Fruit fly (Drosophila melanogaster) whole organism, embryonic: Measurements from ENCODE around the gene Grip75.

Experiments
- ATbp ChIP-seq: fragments of 200-800 bp; sonication (Bioruptor generic); optimal IDR thresholded peaks from 2 replicates; lab custom pipeline; 2017; ENCODE audit warnings: missing biosample characterization, mild to moderate bottlenecking, missing genetic modification characterization, missing genetic modification reagents
- BEAF-32 ChIP-seq: fragments of 200-800 bp; sonication (Bioruptor generic); optimal IDR thresholded peaks from 3 replicates; lab custom pipeline; 2017; ENCODE audit warnings: missing biosample characterization, missing genetic modification characterization, mild to moderate bottlenecking, moderate library complexity, missing genetic modification reagents
- CG10209 ChIP-seq: fragments of 200-800 bp; sonication (Bioruptor generic); optimal IDR thresholded peaks from 3 replicates; lab custom pipeline; 2017; ENCODE audit warnings: missing biosample characterization, mild to moderate bottlenecking, missing genetic modification characterization, missing genetic modification reagents
- CG10543 ChIP-seq: fragments of 200-800 bp; sonication (Bioruptor generic); optimal IDR thresholded peaks from 3 replicates; lab custom pipeline; 2017; ENCODE audit warnings: missing biosample characterization, mild to moderate bottlenecking, missing genetic modification characterization, moderate library complexity
- CG11504 ChIP-seq: fragments of 200-800 bp; sonication (Bioruptor generic); optimal IDR thresholded peaks from 3 replicates; lab custom pipeline; 2019; ENCODE audit warnings: missing biosample characterization, mild to moderate bottlenecking, missing genetic modification characterization, moderate library complexity
- CG14014 ChIP-seq: fragments of 200-800 bp; sonication (Bioruptor generic); IDR thresholded peaks from 2 replicates; pipeline ENCODE4 v1.3.6; 2022; ENCODE audit warnings: missing biosample characterization, missing genetic modification characterization
- CG14860 ChIP-seq: fragments of 200-800 bp; sonication (Bioruptor generic); IDR thresholded peaks from 3 replicates; pipeline ENCODE4 v1.3.6; 2022; ENCODE audit warnings: missing biosample characterization, missing genetic modification characterization; ENCODE audit not compliant: partially characterized antibody
- CG15514 ChIP-seq: fragments of 200-800 bp; sonication (Bioruptor generic); optimal IDR thresholded peaks from 3 replicates; lab custom pipeline; 2017; ENCODE audit warnings: missing biosample characterization, missing genetic modification characterization, mild to moderate bottlenecking, moderate library complexity, missing genetic modification reagents
- CG17186 ChIP-seq: fragments of 200-800 bp; sonication (Bioruptor generic); optimal IDR thresholded peaks from 3 replicates; lab custom pipeline; 2017; ENCODE audit warnings: missing biosample characterization, missing genetic modification reagents, missing genetic modification characterization
- CG1832 ChIP-seq: fragments of 200-800 bp; sonication (Bioruptor generic); optimal IDR thresholded peaks from 2 replicates; lab custom pipeline; 2017; ENCODE audit warnings: missing biosample characterization, mild to moderate bottlenecking, missing genetic modification characterization, inconsistent platforms
- CG2129 ChIP-seq: fragments of 200-800 bp; sonication (Bioruptor generic); IDR thresholded peaks from 2 replicates; pipeline ENCODE4 v1.3.6; 2022; ENCODE audit warnings: missing biosample characterization, missing genetic modification characterization; ENCODE audit not compliant: partially characterized antibody
- CG31224 ChIP-seq: fragments of 200-800 bp; sonication (Bioruptor generic); IDR thresholded peaks from 2 replicates; pipeline ENCODE4 v1.3.6; 2022; ENCODE audit warnings: missing biosample characterization, missing genetic modification characterization
- CG32532 ChIP-seq: fragments of 200-800 bp; sonication (Bioruptor generic); IDR thresholded peaks from 2 replicates; pipeline ENCODE4 v1.3.6; 2022; ENCODE audit warnings: missing biosample characterization, missing genetic modification characterization
- CG4360 ChIP-seq: fragments of 200-800 bp; sonication (Bioruptor generic); IDR thresholded peaks from 2 replicates; pipeline ENCODE4 v1.3.6; 2022; ENCODE audit warnings: missing biosample characterization, missing genetic modification characterization
- CG6791 ChIP-seq: fragments of 200-800 bp; sonication (Bioruptor generic); IDR thresholded peaks from 3 replicates; pipeline ENCODE4 v1.3.6; 2022; ENCODE audit warnings: missing biosample characterization, missing genetic modification characterization; ENCODE audit not compliant: partially characterized antibody
- CG7372 ChIP-seq: fragments of 200-800 bp; sonication (Bioruptor generic); IDR thresholded peaks from 2 replicates; pipeline ENCODE4 v1.3.6; 2022; ENCODE audit warnings: missing biosample characterization, missing genetic modification characterization
- CG9727 ChIP-seq: fragments of 200-800 bp; sonication (Bioruptor generic); optimal IDR thresholded peaks from 3 replicates; lab custom pipeline; 2017; ENCODE audit warnings: missing biosample characterization, mild to moderate bottlenecking, missing genetic modification characterization
- D ChIP-seq, 2 experiments: fragments of 200-800 bp in 1 of 2; fragments of >200 bp in 1 of 2; sonication (Bioruptor generic) in 1 of 2; optimal IDR thresholded peaks; 2 replicates in 1 of 2; 3 replicates in 1 of 2; lab custom pipeline; 2017; ENCODE audit warnings: mild to moderate bottlenecking in 1 of 2, missing biosample characterization in 1 of 2, missing genetic modification characterization in 1 of 2, missing genetic modification reagents in 1 of 2
- Dip2 ChIP-seq: fragments of 200-800 bp; sonication (Bioruptor generic); IDR thresholded peaks from 2 replicates; pipeline ENCODE4 v1.3.6; 2022; ENCODE audit warnings: missing biosample characterization, missing genetic modification characterization
- H15 ChIP-seq: fragments of 200-800 bp; sonication (Bioruptor generic); IDR thresholded peaks from 3 replicates; pipeline ENCODE4 v1.3.6; 2022; ENCODE audit warnings: missing biosample characterization, missing genetic modification characterization
- HLH4C ChIP-seq: fragments of 200-800 bp; sonication (Bioruptor generic); IDR thresholded peaks from 3 replicates; pipeline ENCODE4 v1.3.6; 2022; ENCODE audit warnings: missing biosample characterization, missing genetic modification characterization; ENCODE audit not compliant: partially characterized antibody
- MTF-1 ChIP-seq: fragments of 200-800 bp; sonication (Bioruptor generic); optimal IDR thresholded peaks from 2 replicates; lab custom pipeline; 2018; ENCODE audit warnings: missing biosample characterization, mild to moderate bottlenecking, missing genetic modification characterization, borderline replicate concordance
- Mad ChIP-seq: fragments of 200-800 bp; sonication (Bioruptor generic); optimal IDR thresholded peaks from 2 replicates; lab custom pipeline; 2016; ENCODE audit warnings: missing biosample characterization, missing genetic modification characterization
- Meics ChIP-seq: fragments of 200-800 bp; sonication (Bioruptor generic); optimal IDR thresholded peaks from 2 replicates; lab custom pipeline; 2017; ENCODE audit warnings: missing biosample characterization, mild to moderate bottlenecking, missing genetic modification characterization
- Pdp1 ChIP-seq, 2 experiments: fragments of 200-800 bp; sonication (Bioruptor generic); optimal IDR thresholded peaks; 3 replicates each; lab custom pipeline; 2016; ENCODE audit warnings: missing biosample characterization in 2 of 2, missing genetic modification characterization in 2 of 2, mild to moderate bottlenecking in 1 of 2, moderate library complexity in 1 of 2
- Sox102F ChIP-seq: fragments of 200-800 bp; sonication (Bioruptor generic); optimal IDR thresholded peaks from 2 replicates; lab custom pipeline; 2018; ENCODE audit warnings: missing biosample characterization, mild to moderate bottlenecking, missing genetic modification characterization, moderate library complexity
- Sry-δ ChIP-seq: fragments of 200-800 bp; sonication (Bioruptor generic); optimal IDR thresholded peaks from 2 replicates; lab custom pipeline; 2016; ENCODE audit warnings: missing biosample characterization, missing genetic modification characterization
- ato ChIP-seq: fragments of 200-800 bp; sonication (Bioruptor generic); IDR thresholded peaks from 2 replicates; pipeline ENCODE4 v1.3.6; 2022; ENCODE audit warnings: missing biosample characterization, missing genetic modification characterization; ENCODE audit not compliant: partially characterized antibody
- cad ChIP-seq: fragments of >200 bp; optimal IDR thresholded peaks from 2 replicates; lab custom pipeline; 2017; ENCODE audit warnings: missing biosample characterization, missing genetic modification characterization
- chif ChIP-seq, 2 experiments: fragments of 200-800 bp; sonication (Bioruptor generic); optimal IDR thresholded peaks; 3 replicates each; lab custom pipeline; 2016; ENCODE audit warnings: missing biosample characterization in 2 of 2, missing genetic modification characterization in 2 of 2
- ci ChIP-seq: fragments of 200-800 bp; sonication (Bioruptor generic); IDR thresholded peaks from 3 replicates; pipeline ENCODE4 v1.3.6; 2022; ENCODE audit warnings: missing biosample characterization, missing genetic modification characterization
- crp ChIP-seq, 2 experiments: fragments of 200-800 bp; sonication (Bioruptor generic); optimal IDR thresholded peaks; 2 replicates in 1 of 2; 3 replicates in 1 of 2; lab custom pipeline; 2017; ENCODE audit warnings: missing biosample characterization in 2 of 2, missing genetic modification characterization in 2 of 2, mild to moderate bottlenecking in 1 of 2, moderate library complexity in 1 of 2
- en ChIP-seq: fragments of 200-800 bp; sonication (Bioruptor generic); optimal IDR thresholded peaks from 2 replicates; lab custom pipeline; 2016; ENCODE audit warnings: missing biosample characterization, missing genetic modification characterization
- fu2 ChIP-seq: fragments of 200-800 bp; sonication (Bioruptor generic); optimal IDR thresholded peaks from 2 replicates; lab custom pipeline; 2016; ENCODE audit warnings: missing biosample characterization, missing genetic modification characterization
- hb ChIP-seq: fragments of 200-800 bp; sonication (Bioruptor generic); IDR thresholded peaks from 3 replicates; pipeline ENCODE4 v1.3.6; 2022; ENCODE audit warnings: missing biosample characterization, missing genetic modification characterization; ENCODE audit not compliant: partially characterized antibody
- inv ChIP-seq: fragments of 200-800 bp; sonication (Bioruptor generic); IDR thresholded peaks from 2 replicates; pipeline ENCODE4 v1.3.6; 2022; ENCODE audit warnings: missing biosample characterization, missing genetic modification characterization; ENCODE audit not compliant: partially characterized antibody
- knrl ChIP-seq: fragments of 200-800 bp; sonication (Bioruptor generic); IDR thresholded peaks from 3 replicates; pipeline ENCODE4 v1.3.6; 2022; ENCODE audit warnings: missing biosample characterization, missing genetic modification characterization; ENCODE audit not compliant: partially characterized antibody
- lbe ChIP-seq: fragments of 200-800 bp; sonication (Bioruptor generic); optimal IDR thresholded peaks from 2 replicates; lab custom pipeline; 2016; ENCODE audit warnings: missing biosample characterization, mild to moderate bottlenecking, missing genetic modification characterization
- nau ChIP-seq: fragments of 200-800 bp; sonication (Bioruptor generic); optimal IDR thresholded peaks from 3 replicates; lab custom pipeline; 2017; ENCODE audit warnings: missing biosample characterization, mild to moderate bottlenecking, missing genetic modification characterization, missing genetic modification reagents
- nerfin-2 ChIP-seq: fragments of 200-800 bp; sonication (Bioruptor generic); IDR thresholded peaks from 2 replicates; pipeline ENCODE4 v1.3.6; 2022; ENCODE audit warnings: missing biosample characterization, missing genetic modification characterization; ENCODE audit not compliant: partially characterized antibody
- org-1 ChIP-seq: fragments of 200-800 bp; sonication (Bioruptor generic); optimal IDR thresholded peaks from 2 replicates; lab custom pipeline; 2017; ENCODE audit warnings: missing biosample characterization, missing genetic modification characterization
- otp ChIP-seq: fragments of 200-800 bp; sonication (Bioruptor generic); IDR thresholded peaks from 3 replicates; pipeline ENCODE4, ENCODE4 v1.3.6; 2022; ENCODE audit warnings: missing biosample characterization, missing genetic modification characterization
- pzg ChIP-seq: fragments of 200-800 bp; sonication (Bioruptor generic); optimal IDR thresholded peaks from 3 replicates; lab custom pipeline; 2018; ENCODE audit warnings: missing biosample characterization, mild to moderate bottlenecking, missing genetic modification characterization, moderate library complexity
- sc ChIP-seq, 3 experiments: fragments of >200 bp in 2 of 3; fragments of 200-800 bp in 1 of 3; sonication (Bioruptor generic) in 1 of 3; optimal IDR thresholded peaks; 2 replicates in 2 of 3; 3 replicates in 1 of 3; lab custom pipeline; 2017; ENCODE audit warnings: mild to moderate bottlenecking in 1 of 3, missing biosample characterization in 1 of 3, missing genetic modification characterization in 1 of 3, missing genetic modification reagents in 1 of 3
- unc-4 ChIP-seq: fragments of 200-800 bp; sonication (Bioruptor generic); IDR thresholded peaks from 2 replicates; pipeline ENCODE4 v1.3.6; 2022; ENCODE audit warnings: missing biosample characterization, missing genetic modification characterization; ENCODE audit not compliant: partially characterized antibody
- wek ChIP-seq: fragments of 200-800 bp; sonication (Bioruptor generic); optimal IDR thresholded peaks from 3 replicates; lab custom pipeline; 2018; ENCODE audit warnings: missing biosample characterization, mild to moderate bottlenecking, missing genetic modification characterization, moderate library complexity

Grip75 gene

dm6 chr2L:10517085-10517484 lies 34.0 kb downstream of the Grip75 start, which contains the start of the genes Fatp1 and Lrr47 (continued):
- TF ChIP-seq unc-4 (GFP tag; lab: Robert Waterston, UW) (peak; percentile 90), HLH4C (GFP tag; lab: Robert Waterston, UW) (peak; percentile 79), wek (GFP tag; lab: Kevin White, UChicago) (no peak), nau (no peak), cad (no peak), ato (GFP tag; lab: Robert Waterston, UW) (peak; percentile 80), CG7372 (GFP tag; lab: Robert Waterston, UW) (no peak), CG11504 (tag; lab: Kevin White, UChicago) (peak; percentile 28), pzg (peak; percentile 75), fu2 (GFP tag; lab: Kevin White, UChicago) (no peak), Sry-δ (GFP tag; lab: Kevin White, UChicago) (peak; percentile 93), BEAF-32 (GFP tag; lab: Kevin White, UChicago) (peak; percentile 91), ci (GFP tag; lab: Robert Waterston, UW) (no peak), otp (no peak), hb (GFP tag; lab: Robert Waterston, UW) (peak; percentile 83), CG14860 (GFP tag; lab: Robert Waterston, UW) (peak; percentile 76), CG6791 (GFP tag; lab: Robert Waterston, UW) (peak; percentile 84), nerfin-2 (GFP tag; lab: Robert Waterston, UW) (peak; percentile 64), CG15514 (GFP tag; lab: Kevin White, UChicago) (peak; percentile 99), Mad (GFP tag; lab: Kevin White, UChicago) (no peak), knrl (peak; percentile 88)

DNA sequence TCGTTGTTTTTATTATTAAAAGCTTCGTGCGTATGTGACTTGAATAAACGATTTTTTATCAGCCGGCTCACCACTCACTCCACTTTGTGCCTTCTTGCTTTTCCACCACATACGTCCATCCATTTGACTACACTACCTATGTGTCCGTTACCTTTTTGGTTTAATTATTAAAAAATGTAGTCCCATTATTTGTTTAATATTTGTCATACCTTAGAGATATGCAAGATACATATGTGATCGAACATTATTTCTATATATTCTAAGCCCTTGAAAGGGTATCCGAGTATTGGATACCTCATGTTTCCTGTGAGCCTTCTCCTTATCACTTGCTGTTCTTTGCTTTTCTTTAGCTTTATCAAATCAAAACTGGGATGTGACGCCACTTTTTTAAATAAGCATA lies 36.1 kb downstream of the Grip75 start:
- TF ChIP-seq D (optimal IDR thresholded peaks at IDR 0.05; lab: Kevin White, UChicago) (no peak), D (GFP tag; optimal IDR thresholded peaks at IDR 0.05; lab: Kevin White, UChicago) (peak; percentile 10), chif (GFP tag; optimal IDR thresholded peaks at IDR 0.05; lab: Kevin White, UChicago) (peak in 1 of 2 experiments; percentile 38), Meics (GFP tag; lab: Kevin White, UChicago) (peak; percentile 69), crp (GFP tag; optimal IDR thresholded peaks at IDR 0.05; lab: Kevin White, UChicago) (no peak), Dip2 (GFP tag; lab: Robert Waterston, UW) (no peak), H15 (peak; percentile 69; the same call in 1 of the 3 replicates), MTF-1 (GFP tag; lab: Kevin White, UChicago) (no peak), org-1 (GFP tag; lab: Kevin White, UChicago) (peak; percentile 50), CG14014 (GFP tag; lab: Robert Waterston, UW) (peak; percentile 64), hb (GFP tag; lab: Robert Waterston, UW) (no peak), en (GFP tag; lab: Kevin White, UChicago) (peak; percentile 4), CG10543 (GFP tag; lab: Kevin White, UChicago) (no peak), ATbp (GFP tag; lab: Kevin White, UChicago) (peak; percentile 54), CG6791 (GFP tag; lab: Robert Waterston, UW) (no peak), sc (optimal IDR thresholded peaks at IDR 0.05; lab: Kevin White, UChicago) (no peak), sc (GFP tag; optimal IDR thresholded peaks at IDR 0.05; lab: Kevin White, UChicago) (no peak), CG1832 (GFP tag; lab: Kevin White, UChicago) (no peak), nerfin-2 (GFP tag; lab: Robert Waterston, UW) (no peak), Sox102F (GFP tag; lab: Kevin White, UChicago) (peak; percentile 63), inv (GFP tag; lab: Robert Waterston, UW) (no peak), CG4360 (GFP tag; lab: Robert Waterston, UW) (no peak), CG9727 (GFP tag; lab: Kevin White, UChicago) (peak; percentile 43), CG10209 (peak; percentile 34), Pdp1 (GFP tag; optimal IDR thresholded peaks at IDR 0.05; lab: Kevin White, UChicago) (peak; percentile 21 to 37), CG31224 (GFP tag; lab: Robert Waterston, UW) (0 out of 2 replicates have a peak, but pooled peaks have one; percentile 40), CG2129 (GFP tag; lab: Robert Waterston, UW) (no peak), CG32532 (GFP tag; lab: Robert Waterston, UW) (peak; percentile 75), lbe (GFP tag; lab: Kevin White, UChicago) (peak; percentile 65), CG17186 (GFP tag; lab: Kevin White, UChicago) (no peak)
